Worm (Caenorhabditis elegans) whole organism, L1 larva: Measurements from ENCODE around the gene F10C2.3.

ENCODE experiments used
- C16A3.4 ChIP-seq: fragments of 150-350 bp; optimal IDR thresholded peaks from 2 replicates; lab custom pipeline; 2014; ENCODE audit warnings: missing biosample characterization, missing genetic modification characterization
- F16B12.6 ChIP-seq: fragments of 150-350 bp; optimal IDR thresholded peaks from 2 replicates; lab custom pipeline; 2014; ENCODE audit warnings: missing biosample characterization, missing genetic modification characterization
- alr-1 ChIP-seq: fragments of 200-800 bp; sonication (Bioruptor generic); optimal IDR thresholded peaks from 2 replicates; lab custom pipeline; 2018; ENCODE audit warnings: borderline replicate concordance, mild to moderate bottlenecking, missing genetic modification characterization, missing compliant biosample characterization
- ama-1 ChIP-seq: fragments of 150-350 bp; optimal IDR thresholded peaks from 2 replicates; lab custom pipeline; 2014
- blmp-1 ChIP-seq: fragments of 150-350 bp; optimal IDR thresholded peaks from 2 replicates; lab custom pipeline; 2014; ENCODE audit warnings: missing biosample characterization, missing genetic modification characterization
- ceh-8 ChIP-seq: fragments of 200-800 bp; sonication (Bioruptor generic); optimal IDR thresholded peaks from 2 replicates; lab custom pipeline; 2018; ENCODE audit warnings: mild to moderate bottlenecking, missing genetic modification characterization, moderate library complexity, missing compliant biosample characterization
- ceh-82 ChIP-seq, 3 experiments: fragments of 150-350 bp in 1 of 3; sonication (generic microtip) in 2 of 3; optimal IDR thresholded peaks; 2 replicates each; lab custom pipeline; 2014 to 2017; ENCODE audit warnings: missing biosample characterization in 3 of 3, missing genetic modification characterization in 3 of 3
- ces-1 ChIP-seq: fragments of 150-350 bp; optimal IDR thresholded peaks from 2 replicates; lab custom pipeline; 2014; ENCODE audit warnings: missing biosample characterization, missing genetic modification reagents, missing genetic modification characterization
- dpl-1 ChIP-seq, 3 experiments: fragments of 150-350 bp in 2 of 3; sonication (generic microtip) in 1 of 3; optimal IDR thresholded peaks; 2 replicates each; lab custom pipeline; 2014 to 2017; ENCODE audit warnings: missing biosample characterization in 3 of 3, missing genetic modification characterization in 3 of 3, missing genetic modification reagents in 3 of 3
- dsc-1 ChIP-seq: sonication (generic microtip); optimal IDR thresholded peaks from 2 replicates; lab custom pipeline; 2016; ENCODE audit warnings: mild to moderate bottlenecking, missing genetic modification characterization, missing compliant biosample characterization
- efl-1 ChIP-seq, 4 experiments: fragments of 150-350 bp; optimal IDR thresholded peaks in 3 of 4; peaks in 1 of 4; 1 replicate in 1 of 4; 2 replicates in 3 of 4; lab custom pipeline; 2014; ENCODE audit warnings: missing biosample characterization in 2 of 4, missing genetic modification characterization in 2 of 4, missing genetic modification reagents in 2 of 4
- egl-13 ChIP-seq: sonication (generic microtip); optimal IDR thresholded peaks from 2 replicates; lab custom pipeline; 2016; ENCODE audit warnings: missing genotype, missing genetic modification reagents, missing genetic modification characterization, missing compliant biosample characterization
- fkh-4 ChIP-seq: sonication (generic microtip); optimal IDR thresholded peaks from 2 replicates; lab custom pipeline; 2016; ENCODE audit warnings: missing compliant biosample characterization, missing genetic modification characterization, borderline replicate concordance
- fkh-8 ChIP-seq: sonication (generic microtip); optimal IDR thresholded peaks from 2 replicates; lab custom pipeline; 2016; ENCODE audit warnings: mild to moderate bottlenecking, missing genetic modification characterization, missing compliant biosample characterization
- grh-1 ChIP-seq: fragments of 200-800 bp; sonication (Bioruptor generic); IDR thresholded peaks from 2 replicates; pipeline ENCODE4 v1.3.6; 2022; ENCODE audit warnings: missing genetic modification reagents, missing genetic modification characterization, missing compliant biosample characterization
- hlh-17 ChIP-seq: fragments of 200-800 bp; sonication (Bioruptor generic); optimal IDR thresholded peaks from 2 replicates; lab custom pipeline; 2018; ENCODE audit warnings: missing genetic modification characterization, mild to moderate bottlenecking, missing compliant biosample characterization, moderate library complexity, borderline replicate concordance
- isw-1 ChIP-seq: fragments of 200-800 bp; sonication (Bioruptor generic); IDR thresholded peaks from 2 replicates; pipeline ENCODE4 v1.3.6; 2022; ENCODE audit warnings: missing genetic modification characterization, missing compliant biosample characterization
- lin-14 ChIP-seq: fragments of 200-800 bp; sonication (Bioruptor generic); optimal IDR thresholded peaks from 2 replicates; lab custom pipeline; 2018; ENCODE audit warnings: mild to moderate bottlenecking, missing genetic modification characterization, moderate library complexity, missing compliant biosample characterization
- lin-15B ChIP-seq: fragments of 150-350 bp; sonication (generic microtip); optimal IDR thresholded peaks from 3 replicates; lab custom pipeline; 2014; ENCODE audit warnings: missing biosample characterization, missing genetic modification characterization
- lin-35 ChIP-seq, 2 experiments: fragments of 150-350 bp; optimal IDR thresholded peaks; 2 replicates each; lab custom pipeline; 2014; ENCODE audit warnings: missing biosample characterization in 2 of 2, missing genetic modification characterization in 2 of 2, missing genetic modification reagents in 2 of 2
- lin-39 ChIP-seq: fragments of 150-350 bp; optimal IDR thresholded peaks from 2 replicates; lab custom pipeline; 2014; ENCODE audit warnings: missing biosample characterization, missing genetic modification reagents, missing genetic modification characterization
- mdl-1 ChIP-seq, 2 experiments: fragments of 150-350 bp; optimal IDR thresholded peaks; 2 replicates each; lab custom pipeline; 2014 to 2017; ENCODE audit warnings: missing biosample characterization in 2 of 2, missing genetic modification characterization in 2 of 2, inconsistent platforms in 1 of 2
- nhr-11 ChIP-seq: fragments of 150-350 bp; optimal IDR thresholded peaks from 2 replicates; lab custom pipeline; 2014; ENCODE audit warnings: missing biosample characterization, missing genetic modification characterization
- nhr-12 ChIP-seq: sonication (generic microtip); optimal IDR thresholded peaks from 2 replicates; lab custom pipeline; 2017; ENCODE audit warnings: missing biosample characterization, missing genetic modification characterization
- nhr-19 ChIP-seq: fragments of 200-800 bp; sonication (Bioruptor generic); conservative IDR thresholded peaks from 2 replicates; pipeline ENCODE4 v1.3.6; 2022; ENCODE audit warnings: missing genetic modification characterization, missing compliant biosample characterization
- nhr-20 ChIP-seq: sonication (generic microtip); optimal IDR thresholded peaks from 2 replicates; lab custom pipeline; 2016; ENCODE audit warnings: mild to moderate bottlenecking, missing genetic modification characterization, missing compliant biosample characterization
- nhr-76 ChIP-seq: sonication (generic microtip); optimal IDR thresholded peaks from 2 replicates; lab custom pipeline; 2017; ENCODE audit warnings: missing biosample characterization, missing genetic modification characterization
- nhr-84 ChIP-seq: sonication (generic microtip); optimal IDR thresholded peaks from 2 replicates; lab custom pipeline; 2017; ENCODE audit warnings: missing biosample characterization, missing genetic modification characterization
- pax-3 ChIP-seq: fragments of 200-800 bp; sonication (Bioruptor generic); optimal IDR thresholded peaks from 2 replicates; lab custom pipeline; 2018; ENCODE audit warnings: mild to moderate bottlenecking, missing genetic modification characterization, moderate library complexity, missing compliant biosample characterization
- skn-1 ChIP-seq: fragments of 150-350 bp; optimal IDR thresholded peaks from 2 replicates; lab custom pipeline; 2014; ENCODE audit warnings: missing biosample characterization, missing genetic modification characterization
- snu-23 ChIP-seq: sonication (generic microtip); optimal IDR thresholded peaks from 2 replicates; lab custom pipeline; 2016; ENCODE audit warnings: missing genetic modification characterization, missing compliant biosample characterization
- sptf-1 ChIP-seq: fragments of 150-350 bp; optimal IDR thresholded peaks from 2 replicates; lab custom pipeline; 2014; ENCODE audit warnings: missing biosample characterization, missing genetic modification characterization
- sup-37 ChIP-seq: fragments of 200-800 bp; sonication (Bioruptor generic); optimal IDR thresholded peaks from 2 replicates; lab custom pipeline; 2018; ENCODE audit warnings: mild to moderate bottlenecking, missing genetic modification characterization, missing compliant biosample characterization
- swsn-7 ChIP-seq: sonication (generic microtip); optimal IDR thresholded peaks from 2 replicates; lab custom pipeline; 2016; ENCODE audit warnings: missing genetic modification characterization, missing compliant biosample characterization
- unc-30 ChIP-seq: sonication (generic microtip); optimal IDR thresholded peaks from 2 replicates; lab custom pipeline; 2017; ENCODE audit warnings: missing biosample characterization, missing genetic modification characterization
- unc-62 ChIP-seq: fragments of 150-350 bp; optimal IDR thresholded peaks from 2 replicates; lab custom pipeline; 2014; ENCODE audit warnings: missing biosample characterization, missing genetic modification reagents, missing genetic modification characterization
- unc-86 ChIP-seq: sonication (generic microtip); optimal IDR thresholded peaks from 2 replicates; lab custom pipeline; 2016; ENCODE audit warnings: missing genetic modification characterization, missing compliant biosample characterization
- unc-98 ChIP-seq: fragments of 200-800 bp; sonication (Bioruptor generic); IDR thresholded peaks from 2 replicates; pipeline ENCODE4 v1.3.6; 2022; ENCODE audit warnings: missing genetic modification characterization, missing compliant biosample characterization
- zip-4 ChIP-seq: fragments of 200-800 bp; sonication (Bioruptor generic); optimal IDR thresholded peaks from 2 replicates; lab custom pipeline; 2018; ENCODE audit warnings: mild to moderate bottlenecking, missing genetic modification characterization, moderate library complexity, missing compliant biosample characterization
- ztf-11 ChIP-seq, 2 experiments: sonication (generic microtip); optimal IDR thresholded peaks; 2 replicates each; lab custom pipeline; 2016 to 2017; ENCODE audit warnings: missing genetic modification characterization in 2 of 2, missing biosample characterization in 1 of 2, missing compliant biosample characterization in 1 of 2
- ztf-4 ChIP-seq: fragments of 150-350 bp; optimal IDR thresholded peaks from 2 replicates; lab custom pipeline; 2014; ENCODE audit warnings: missing biosample characterization, missing genetic modification characterization

The F10C2.3 gene

ce11 chrV:12032060-12032459, 11.9 kb downstream of the F10C2.3 start, which contains the start of gene pkc-1:
Gene pkc-1, minus strand, starts transcription at chrV:12032160.
- no peak for TF ChIP-seq nhr-19 (GFP tag; lab: Robert Waterston, UW)

ce11 chrV:12033841-12034240, 13.7 kb downstream of the F10C2.3 start:
- TF ChIP-seq ztf-11 (tag; optimal IDR thresholded peaks at IDR 0.05; lab: Kevin White, UChicago) (no peak), lin-39 (tag; lab: Kevin White, UChicago) (no peak), lin-35 (GFP tag; optimal IDR thresholded peaks at IDR 0.05; lab: Kevin White, UChicago) (no peak), sptf-1 (tag; lab: Kevin White, UChicago) (no peak), snu-23 (GFP tag; lab: Kevin White, UChicago) (no peak), F16B12.6 (no peak), dpl-1 (GFP tag; optimal IDR thresholded peaks at IDR 0.05; lab: Kevin White, UChicago) (no peak), skn-1 (tag; lab: Kevin White, UChicago) (no peak), unc-86 (tag; lab: Kevin White, UChicago) (no peak), hlh-17 (GFP tag; lab: Kevin White, UChicago) (no peak), ces-1 (no peak), unc-62 (GFP tag; lab: Kevin White, UChicago) (no peak), unc-98 (GFP tag; lab: Robert Waterston, UW) (no peak)

- TF ChIP-seq dsc-1 (tag; lab: Kevin White, UChicago) (peak; percentile 52), nhr-84 (tag; lab: Kevin White, UChicago) (no peak), blmp-1 (tag; lab: Kevin White, UChicago) (peak; percentile 7)
Measured at ce11 chrV:12036129-12036528, 16.0 kb downstream of the F10C2.3 start.

- TF ChIP-seq lin-35 (GFP tag; optimal IDR thresholded peaks at IDR 0.05; lab: Kevin White, UChicago) (no peak), dsc-1 (tag; lab: Kevin White, UChicago) (peak; percentile 65), pax-3 (peak; percentile 79), grh-1 (GFP tag; lab: Robert Waterston, UW) (no peak), zip-4 (GFP tag; lab: Kevin White, UChicago) (no peak), alr-1 (tag; lab: Kevin White, UChicago) (no peak), swsn-7 (tag; lab: Kevin White, UChicago) (no peak), ceh-8 (peak; percentile 71), unc-86 (tag; lab: Kevin White, UChicago) (no peak), nhr-76 (tag; lab: Kevin White, UChicago) (no peak), ces-1 (no peak)
Measured at ce11 chrV:12037889-12038288, 17.8 kb downstream of the F10C2.3 start.

- TF ChIP-seq lin-15B (tag; lab: Kevin White, UChicago) (no peak), lin-14 (GFP tag; lab: Kevin White, UChicago) (peak; percentile 48), unc-86 (tag; lab: Kevin White, UChicago) (peak; percentile 48), dpl-1 (GFP tag; optimal IDR thresholded peaks at IDR 0.05; lab: Kevin White, UChicago) (no peak), unc-30 (tag; lab: Kevin White, UChicago) (no peak), ztf-4 (no peak), C16A3.4 (tag; lab: Kevin White, UChicago) (no peak), isw-1 (GFP tag; lab: Robert Waterston, UW) (peak; percentile 13; the same call in 1 of the 2 replicates)
Measured at ce11 chrV:12038317-12038716, 18.2 kb downstream of the F10C2.3 start.

ce11 chrV:12038783-12039182, 18.7 kb downstream of the F10C2.3 start:
- peak; percentile 5 for TF ChIP-seq ama-1 (lab: Kevin White, UChicago)
- no peak for TF ChIP-seq sup-37
- no peak for TF ChIP-seq efl-1 (optimal IDR thresholded peaks at IDR 0.05; lab: Kevin White, UChicago)
- TF ChIP-seq efl-1 (GFP tag; optimal IDR thresholded peaks at IDR 0.05 in 1 of 2; lab: Kevin White, UChicago) = peak; percentile 18 to 58
- peak; percentile 26 for TF ChIP-seq swsn-7 (tag; lab: Kevin White, UChicago)
- peak; percentile 27 for TF ChIP-seq nhr-20 (tag; lab: Kevin White, UChicago)
- TF ChIP-seq lin-14 (GFP tag; lab: Kevin White, UChicago) = peak; percentile 51
- TF ChIP-seq nhr-12 = no peak
- no peak for TF ChIP-seq fkh-4 (tag; lab: Kevin White, UChicago)
- TF ChIP-seq dpl-1 (GFP tag; optimal IDR thresholded peaks at IDR 0.05; lab: Kevin White, UChicago) = peak in 1 of 3 experiments; percentile 34
- TF ChIP-seq nhr-19 (GFP tag; lab: Robert Waterston, UW) = no peak
- TF ChIP-seq egl-13 (tag; lab: Kevin White, UChicago) = no peak
- no peak for TF ChIP-seq nhr-11 (tag; lab: Kevin White, UChicago)
- TF ChIP-seq fkh-8 (tag; lab: Kevin White, UChicago) = peak; percentile 12
- TF ChIP-seq ceh-82 (tag; optimal IDR thresholded peaks at IDR 0.05; lab: Kevin White, UChicago) = peak in 2 of 3 experiments; percentile 8 to 58
- no peak for TF ChIP-seq mdl-1 (tag; optimal IDR thresholded peaks at IDR 0.05; lab: Kevin White, UChicago)
- TF ChIP-seq dsc-1 (tag; lab: Kevin White, UChicago) = peak; percentile 28
- peak; percentile 29 for TF ChIP-seq snu-23 (GFP tag; lab: Kevin White, UChicago)
- TF ChIP-seq zip-4 (GFP tag; lab: Kevin White, UChicago) = no peak
